Fruit fly (Drosophila melanogaster) whole organism, prepupa: Measurements from ENCODE around the gene bun.

Experiments used
- Blimp-1 ChIP-seq: fragments of 200-800 bp; sonication (Bioruptor generic); optimal IDR thresholded peaks from 3 replicates; lab custom pipeline; 2017; ENCODE audit warnings: missing biosample characterization, missing genetic modification characterization, mild to moderate bottlenecking, moderate library complexity, missing genetic modification reagents
- CG10669 ChIP-seq: fragments of 200-800 bp; sonication (Bioruptor generic); optimal IDR thresholded peaks from 3 replicates; lab custom pipeline; 2018; ENCODE audit warnings: missing biosample characterization, mild to moderate bottlenecking, missing genetic modification characterization, moderate library complexity
- CG11762 ChIP-seq: fragments of 200-800 bp; sonication (Bioruptor generic); optimal IDR thresholded peaks from 3 replicates; lab custom pipeline; 2016; ENCODE audit warnings: missing biosample characterization, missing genetic modification characterization; ENCODE audit not compliant: insufficient read depth
- CG1621 ChIP-seq: fragments of 200-800 bp; sonication (Bioruptor generic); optimal IDR thresholded peaks from 3 replicates; lab custom pipeline; 2018; ENCODE audit warnings: missing biosample characterization, mild to moderate bottlenecking, missing genetic modification characterization
- CG31627 ChIP-seq: fragments of 200-800 bp; sonication (Bioruptor generic); optimal IDR thresholded peaks from 3 replicates; lab custom pipeline; 2016; ENCODE audit warnings: missing biosample characterization, missing genetic modification characterization
- CG32006 ChIP-seq: fragments of 200-800 bp; sonication (Bioruptor generic); optimal IDR thresholded peaks from 3 replicates; lab custom pipeline; 2017; ENCODE audit warnings: missing biosample characterization, mild to moderate bottlenecking, missing genetic modification characterization
- CG34406 ChIP-seq: fragments of 200-800 bp; sonication (Bioruptor generic); optimal IDR thresholded peaks from 3 replicates; lab custom pipeline; 2016; ENCODE audit warnings: missing biosample characterization, missing genetic modification characterization
- CG3919 ChIP-seq: fragments of 200-800 bp; sonication (Bioruptor generic); optimal IDR thresholded peaks from 3 replicates; lab custom pipeline; 2016; ENCODE audit warnings: missing biosample characterization, missing genetic modification characterization
- CG4318 ChIP-seq: fragments of 200-800 bp; sonication (Bioruptor generic); optimal IDR thresholded peaks from 3 replicates; lab custom pipeline; 2017; ENCODE audit warnings: missing biosample characterization, mild to moderate bottlenecking, missing genetic modification characterization
- CG6163 ChIP-seq: fragments of 200-800 bp; sonication (Bioruptor generic); IDR thresholded peaks from 3 replicates; pipeline ENCODE4 v1.3.6; 2022; ENCODE audit warnings: missing biosample characterization, missing genetic modification characterization
- CG6276 ChIP-seq: fragments of 200-800 bp; sonication (Bioruptor generic); optimal IDR thresholded peaks from 2 replicates; lab custom pipeline; 2017; ENCODE audit warnings: missing biosample characterization, mild to moderate bottlenecking, missing genetic modification characterization
- CG6792 ChIP-seq: fragments of 200-800 bp; sonication (Bioruptor generic); optimal IDR thresholded peaks from 3 replicates; lab custom pipeline; 2016; ENCODE audit warnings: missing biosample characterization, missing genetic modification characterization
- CG6808 ChIP-seq: fragments of 200-800 bp; sonication (Bioruptor generic); optimal IDR thresholded peaks from 3 replicates; lab custom pipeline; 2017; ENCODE audit warnings: missing biosample characterization, missing genetic modification characterization, mild to moderate bottlenecking, moderate library complexity, missing genetic modification reagents
- CG6854 ChIP-seq: fragments of 200-800 bp; sonication (Bioruptor generic); optimal IDR thresholded peaks from 2 replicates; lab custom pipeline; 2017; ENCODE audit warnings: missing biosample characterization, mild to moderate bottlenecking, missing genetic modification characterization
- CG7368 ChIP-seq: fragments of 200-800 bp; sonication (Bioruptor generic); optimal IDR thresholded peaks from 3 replicates; lab custom pipeline; 2016; ENCODE audit warnings: missing biosample characterization, missing genetic modification characterization
- CG8119 ChIP-seq: fragments of 200-800 bp; sonication (Bioruptor generic); IDR thresholded peaks from 3 replicates; pipeline ENCODE4 v1.3.6; 2022; ENCODE audit warnings: missing biosample characterization, missing genetic modification characterization
- CG9139 ChIP-seq: fragments of 200-800 bp; sonication (Bioruptor generic); optimal IDR thresholded peaks from 3 replicates; lab custom pipeline; 2017; ENCODE audit warnings: missing biosample characterization, mild to moderate bottlenecking, missing genetic modification characterization
- Eip78C ChIP-seq: fragments of 200-800 bp; sonication (Bioruptor generic); peaks from one replicate; lab custom pipeline; 2016; ENCODE audit warnings: missing biosample characterization, missing genetic modification characterization
- Ets21C ChIP-seq: fragments of 200-800 bp; sonication (Bioruptor generic); optimal IDR thresholded peaks from 3 replicates; lab custom pipeline; 2016; ENCODE audit warnings: missing biosample characterization, missing genetic modification characterization
- Ets96B ChIP-seq: fragments of 200-800 bp; optimal IDR thresholded peaks from 2 replicates; lab custom pipeline; 2019; ENCODE audit warnings: missing biosample characterization, mild to moderate bottlenecking, missing genetic modification characterization, moderate library complexity
- Gug ChIP-seq: fragments of 200-800 bp; sonication (Bioruptor generic); IDR thresholded peaks from 2 replicates; pipeline ENCODE4 v1.3.6; 2022; ENCODE audit warnings: missing biosample characterization, missing genetic modification characterization
- Hr38 ChIP-seq: sonication (Bioruptor generic); optimal IDR thresholded peaks from 2 replicates; lab custom pipeline; 2016; ENCODE audit warnings: missing biosample characterization, missing genetic modification characterization
- Hr4 ChIP-seq: fragments of 200-800 bp; sonication (Bioruptor generic); optimal IDR thresholded peaks from 3 replicates; lab custom pipeline; 2016; ENCODE audit warnings: missing biosample characterization, missing genetic modification characterization
- Lpt ChIP-seq: fragments of 200-800 bp; sonication (Bioruptor generic); optimal IDR thresholded peaks from 3 replicates; lab custom pipeline; 2016; ENCODE audit warnings: missing biosample characterization, missing genetic modification characterization
- Met ChIP-seq: fragments of 200-800 bp; sonication (Bioruptor generic); optimal IDR thresholded peaks from 3 replicates; lab custom pipeline; 2016; ENCODE audit warnings: missing biosample characterization, missing genetic modification characterization
- OdsH ChIP-seq: fragments of 200-800 bp; sonication (Bioruptor generic); optimal IDR thresholded peaks from 3 replicates; lab custom pipeline; 2016; ENCODE audit warnings: missing biosample characterization, missing genetic modification characterization
- Sox14 ChIP-seq: fragments of 200-800 bp; sonication (Bioruptor generic); optimal IDR thresholded peaks from 3 replicates; lab custom pipeline; 2016; ENCODE audit warnings: missing biosample characterization, missing genetic modification characterization
- Sox15 ChIP-seq: fragments of 200-800 bp; sonication (Bioruptor generic); optimal IDR thresholded peaks from 3 replicates; lab custom pipeline; 2016; ENCODE audit warnings: missing biosample characterization, missing genetic modification characterization
- acj6 ChIP-seq: fragments of 200-800 bp; sonication (Bioruptor generic); optimal IDR thresholded peaks from 3 replicates; lab custom pipeline; 2016; ENCODE audit warnings: missing biosample characterization, missing genetic modification characterization
- cyc ChIP-seq: fragments of 200-800 bp; sonication (Bioruptor generic); optimal IDR thresholded peaks from 3 replicates; lab custom pipeline; 2016; ENCODE audit warnings: missing biosample characterization, missing genetic modification characterization
- dac ChIP-seq: fragments of 200-800 bp; sonication (Bioruptor generic); optimal IDR thresholded peaks from 2 replicates; lab custom pipeline; 2017; ENCODE audit warnings: missing biosample characterization, mild to moderate bottlenecking, missing genetic modification characterization
- eg ChIP-seq: fragments of 200-800 bp; sonication (Bioruptor generic); IDR thresholded peaks from 3 replicates; pipeline ENCODE4 v1.3.6; 2022; ENCODE audit warnings: missing biosample characterization, missing genetic modification characterization
- esn ChIP-seq: fragments of 200-800 bp; sonication (Bioruptor generic); optimal IDR thresholded peaks from 2 replicates; lab custom pipeline; 2016; ENCODE audit warnings: missing biosample characterization, mild to moderate bottlenecking, missing genetic modification characterization, moderate library complexity
- fd59A ChIP-seq: fragments of 200-800 bp; sonication (Bioruptor generic); optimal IDR thresholded peaks from 2 replicates; lab custom pipeline; 2017; ENCODE audit warnings: missing biosample characterization, mild to moderate bottlenecking, missing genetic modification characterization, missing genetic modification reagents
- fkh ChIP-seq: fragments of 200-800 bp; sonication (Bioruptor generic); optimal IDR thresholded peaks from 3 replicates; lab custom pipeline; 2017; ENCODE audit warnings: missing biosample characterization, mild to moderate bottlenecking, missing genetic modification characterization, moderate library complexity
- lz ChIP-seq: fragments of 200-800 bp; sonication (Bioruptor generic); optimal IDR thresholded peaks from 3 replicates; lab custom pipeline; 2016; ENCODE audit warnings: missing biosample characterization, missing genetic modification characterization
- net ChIP-seq: fragments of 200-800 bp; sonication (Bioruptor generic); optimal IDR thresholded peaks from 3 replicates; lab custom pipeline; 2016; ENCODE audit warnings: missing biosample characterization, missing genetic modification characterization
- pdm3 ChIP-seq: fragments of 200-800 bp; sonication (Bioruptor generic); optimal IDR thresholded peaks from 3 replicates; lab custom pipeline; 2016; ENCODE audit warnings: missing biosample characterization, missing genetic modification characterization
- svp ChIP-seq: fragments of 200-800 bp; sonication (Bioruptor generic); peaks from one replicate; lab custom pipeline; 2016; ENCODE audit warnings: missing biosample characterization, missing genetic modification characterization
- topi ChIP-seq: fragments of 200-800 bp; sonication (Bioruptor generic); optimal IDR thresholded peaks from 3 replicates; lab custom pipeline; 2016; ENCODE audit warnings: missing biosample characterization, missing genetic modification characterization
- vri ChIP-seq: fragments of 200-800 bp; sonication (Bioruptor generic); optimal IDR thresholded peaks from 3 replicates; lab custom pipeline; 2016; ENCODE audit warnings: missing biosample characterization, mild to moderate bottlenecking, missing genetic modification characterization

Gene bun

DNA sequence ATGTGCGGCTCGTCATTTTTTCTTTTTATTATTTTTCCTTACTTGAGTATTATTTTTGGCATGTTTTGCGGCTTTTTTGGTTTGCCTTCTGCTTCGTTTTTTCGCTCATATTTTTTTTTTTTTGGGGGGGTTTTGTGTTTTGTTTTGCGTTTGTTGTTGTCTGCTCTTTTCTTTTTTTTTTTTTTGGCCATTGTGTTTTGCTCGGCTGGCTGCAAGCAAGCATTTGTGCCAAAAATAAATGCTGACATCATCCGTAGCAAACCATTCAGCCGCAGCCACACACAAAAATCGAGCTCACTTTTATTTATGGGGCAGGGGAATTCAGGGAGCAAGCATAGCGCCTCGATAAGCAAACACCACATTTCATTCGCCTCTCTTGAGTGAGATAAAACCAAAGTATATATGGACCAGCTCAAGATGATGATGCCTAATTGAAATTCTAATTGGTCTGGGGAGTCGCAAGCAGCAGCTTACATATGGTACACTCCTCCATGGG is 32.5 kb downstream of the bun start (continued):
- TF ChIP-seq dac (GFP tag; lab: Kevin White, UChicago) (no peak), CG7368 (GFP tag; lab: Kevin White, UChicago) (peak; percentile 30), CG6276 (GFP tag; lab: Kevin White, UChicago) (peak; percentile 78), Lpt (GFP tag; lab: Kevin White, UChicago) (peak; percentile 21), Met (GFP tag; lab: Kevin White, UChicago) (peak; percentile 70), Ets96B (tag; lab: Kevin White, UChicago) (no peak), topi (GFP tag; lab: Kevin White, UChicago) (peak; percentile 51), CG34406 (GFP tag; lab: Kevin White, UChicago) (peak; percentile 55), svp (GFP tag; lab: Kevin White, UChicago) (no peak), fd59A (no peak), CG10669 (GFP tag; lab: Kevin White, UChicago) (no peak), Ets21C (GFP tag; lab: Kevin White, UChicago) (no peak), Sox15 (no peak), CG1621 (tag; lab: Kevin White, UChicago) (no peak), Eip78C (GFP tag; lab: Kevin White, UChicago) (peak; percentile 76), CG3919 (GFP tag; lab: Kevin White, UChicago) (peak; percentile 58), esn (peak; percentile 25), OdsH (GFP tag; lab: Kevin White, UChicago) (no peak), CG6792 (peak; percentile 38), CG31627 (GFP tag; lab: Kevin White, UChicago) (no peak), cyc (no peak), CG6163 (peak; percentile 88), CG4318 (GFP tag; lab: Kevin White, UChicago) (no peak), CG9139 (GFP tag; lab: Kevin White, UChicago) (no peak), Gug (GFP tag; lab: Robert Waterston, UW) (0 out of 2 replicates have a peak, but pooled peaks have one; percentile 36), Hr38 (GFP tag; lab: Kevin White, UChicago) (no peak), CG11762 (GFP tag; lab: Kevin White, UChicago) (peak; percentile 39), Blimp-1 (GFP tag; lab: Kevin White, UChicago) (peak; percentile 20), Sox14 (GFP tag; lab: Kevin White, UChicago) (peak; percentile 8), CG6808 (GFP tag; lab: Kevin White, UChicago) (peak; percentile 3), acj6 (no peak), vri (peak; percentile 90), pdm3 (GFP tag; lab: Kevin White, UChicago) (no peak), CG32006 (GFP tag; lab: Kevin White, UChicago) (no peak), lz (GFP tag; lab: Kevin White, UChicago) (peak; percentile 4), net (peak; percentile 63), CG6854 (peak; percentile 88), Hr4 (GFP tag; lab: Kevin White, UChicago) (no peak), eg (GFP tag; lab: Robert Waterston, UW) (peak; percentile 85), CG8119 (GFP tag; lab: Robert Waterston, UW) (peak; percentile 80)
- TF ChIP-seq, all 60 proteins: peak for 33

DNA sequence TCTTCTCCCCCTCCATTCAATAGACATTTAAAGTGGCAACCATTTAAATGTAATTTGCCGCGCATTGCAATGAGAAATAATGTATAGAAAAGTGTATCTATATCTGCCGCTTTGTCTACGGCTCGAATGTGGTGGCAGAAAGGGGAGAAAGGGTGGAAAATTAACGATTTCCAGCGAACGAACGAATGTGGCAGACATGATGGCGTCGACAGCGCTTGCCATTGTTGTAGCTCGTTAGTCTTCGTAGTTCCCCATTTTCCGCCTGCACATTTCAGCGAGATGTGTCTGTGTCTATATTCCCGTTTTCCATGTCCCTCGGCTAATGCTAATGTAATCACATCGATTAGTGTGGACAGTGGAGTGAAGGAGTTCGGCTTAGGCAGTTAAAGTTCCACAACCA is 33.9 kb downstream of the bun start:
- TF ChIP-seq OdsH (GFP tag; lab: Kevin White, UChicago), result no peak
- peak; percentile 39 for TF ChIP-seq Eip78C (GFP tag; lab: Kevin White, UChicago)

DNA sequence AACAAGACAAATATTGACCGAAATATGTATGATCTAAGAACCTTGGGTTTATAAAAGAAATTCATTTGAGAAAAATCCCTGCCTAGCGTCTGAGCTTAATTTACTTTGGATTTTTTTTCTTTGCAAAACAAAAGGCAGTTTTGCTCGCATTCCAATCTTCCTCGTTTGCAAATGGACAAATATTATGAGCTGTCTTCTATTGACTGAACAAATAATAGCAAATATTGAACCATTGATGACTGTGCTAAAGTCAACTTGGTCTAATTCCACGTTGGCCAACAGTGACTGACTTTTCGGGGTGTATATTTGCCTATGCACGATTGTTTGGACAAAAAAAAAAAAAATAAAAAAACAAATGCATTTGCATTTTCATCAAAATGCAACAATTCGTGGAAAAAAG is 37.0 kb downstream of the bun start:
- no peak for TF ChIP-seq Sox15
- TF ChIP-seq Ets21C (GFP tag; lab: Kevin White, UChicago), result no peak
- TF ChIP-seq topi (GFP tag; lab: Kevin White, UChicago), result no peak
- peak; percentile 54 for TF ChIP-seq fkh (GFP tag; lab: Kevin White, UChicago)
- TF ChIP-seq CG6792, result no peak
